Worm (Caenorhabditis elegans) whole organism, L1 larva: ENCODE data around the gene cebp-1.
"Not testable (repeated sequence)": the region's sequence is repeated elsewhere in the genome, so short reads cannot be mapped to it uniquely, and the experiment has no call there.

Experiments
- alr-1 ChIP-seq: fragments of 200-800 bp; sonication (Bioruptor generic); optimal IDR thresholded peaks from 2 replicates; lab custom pipeline; 2018; ENCODE audit warnings: borderline replicate concordance, mild to moderate bottlenecking, missing genetic modification characterization, missing compliant biosample characterization
- ama-1 ChIP-seq: fragments of 150-350 bp; optimal IDR thresholded peaks from 2 replicates; lab custom pipeline; 2014
- ets-5 ChIP-seq: fragments of 200-800 bp; sonication (Bioruptor generic); IDR thresholded peaks from 2 replicates; pipeline ENCODE4 v1.3.6; 2022; ENCODE audit warnings: missing genetic modification characterization, missing compliant biosample characterization
- fkh-10 ChIP-seq: sonication (generic microtip); optimal IDR thresholded peaks from 2 replicates; lab custom pipeline; 2017; ENCODE audit warnings: missing biosample characterization, missing genetic modification reagents, missing genetic modification characterization
- fkh-8 ChIP-seq: sonication (generic microtip); optimal IDR thresholded peaks from 2 replicates; lab custom pipeline; 2016; ENCODE audit warnings: mild to moderate bottlenecking, missing genetic modification characterization, missing compliant biosample characterization
- lin-13 ChIP-seq: fragments of 150-350 bp; optimal IDR thresholded peaks from 2 replicates; lab custom pipeline; 2014; ENCODE audit warnings: missing biosample characterization, missing genetic modification reagents, missing genetic modification characterization
- lin-14 ChIP-seq: fragments of 200-800 bp; sonication (Bioruptor generic); optimal IDR thresholded peaks from 2 replicates; lab custom pipeline; 2018; ENCODE audit warnings: mild to moderate bottlenecking, missing genetic modification characterization, moderate library complexity, missing compliant biosample characterization
- lin-15B ChIP-seq: fragments of 150-350 bp; sonication (generic microtip); optimal IDR thresholded peaks from 3 replicates; lab custom pipeline; 2014; ENCODE audit warnings: missing biosample characterization, missing genetic modification characterization
- mab-9 ChIP-seq: fragments of 200-800 bp; sonication (Bioruptor generic); IDR thresholded peaks from 2 replicates; pipeline ENCODE4 v1.3.6; 2022; ENCODE audit warnings: missing genetic modification reagents, missing genetic modification characterization, missing compliant biosample characterization
- nhr-12 ChIP-seq: sonication (generic microtip); optimal IDR thresholded peaks from 2 replicates; lab custom pipeline; 2017; ENCODE audit warnings: missing biosample characterization, missing genetic modification characterization
- pag-3 ChIP-seq: sonication (generic microtip); optimal IDR thresholded peaks from 2 replicates; lab custom pipeline; 2017; ENCODE audit warnings: missing genetic modification characterization, mild to moderate bottlenecking, missing compliant biosample characterization, antibody characterized with exemption, borderline replicate concordance; ENCODE audit not compliant: insufficient read depth
- zag-1 ChIP-seq: fragments of 150-350 bp; optimal IDR thresholded peaks from 2 replicates; lab custom pipeline; 2014; ENCODE audit warnings: missing biosample characterization, missing genetic modification characterization
- ztf-4 ChIP-seq: fragments of 150-350 bp; optimal IDR thresholded peaks from 2 replicates; lab custom pipeline; 2014; ENCODE audit warnings: missing biosample characterization, missing genetic modification characterization

The cebp-1 gene

ce11 chrX:1409224-1409623 lies 44.4 kb downstream of the cebp-1 start:
- TF ChIP-seq lin-13 (no peak), ets-5 (GFP tag; lab: Robert Waterston, UW) (no peak), alr-1 (tag; lab: Kevin White, UChicago) (no peak), lin-15B (tag; lab: Kevin White, UChicago) (no peak), nhr-12 (tag; lab: Kevin White, UChicago) (no peak), ztf-4 (tag; lab: Kevin White, UChicago) (no peak), mab-9 (GFP tag; lab: Robert Waterston, UW) (no peak)

- TF ChIP-seq fkh-10 (GFP tag; lab: Kevin White, UChicago); pag-3; fkh-8: not testable (repeated sequence)
Measured at ce11 chrX:1403971-1404370, 49.7 kb downstream of the cebp-1 start, which contains the start of gene ZK402.1. TSS of gene ZK402.1 (plus strand) at chrX:1404271.

ce11 chrX:1403444-1403843 lies 50.2 kb downstream of the cebp-1 start, which contains the start of gene ZK402.2:
TSS of gene ZK402.2 (plus strand) at chrX:1403744.
- not testable (repeated sequence) for TF ChIP-seq ama-1 (lab: Kevin White, UChicago); lin-14 (GFP tag; lab: Kevin White, UChicago); zag-1 (tag; lab: Kevin White, UChicago)
